Worm (Caenorhabditis elegans) whole organism, late embryonic: ENCODE data around the gene F22H10.11.
A peak's percentile ranks its signal among the peaks of the same experiment; 100 is the strongest.

Experiments
- C08G9.2 ChIP-seq: sonication (generic microtip); optimal IDR thresholded peaks from 2 replicates; lab custom pipeline; 2016; ENCODE audit warnings: mild to moderate bottlenecking, missing genetic modification characterization, moderate library complexity, missing compliant biosample characterization
- C38D4.7 ChIP-seq: fragments of 200-800 bp; sonication (Bioruptor generic); optimal IDR thresholded peaks from 2 replicates; lab custom pipeline; 2018; ENCODE audit warnings: mild to moderate bottlenecking, missing genetic modification characterization, moderate library complexity, missing compliant biosample characterization
- K02D7.2 ChIP-seq: sonication (generic microtip); optimal IDR thresholded peaks from 2 replicates; lab custom pipeline; 2017; ENCODE audit warnings: mild to moderate bottlenecking, missing genetic modification characterization, missing compliant biosample characterization
- K09A11.1 ChIP-seq: sonication (generic microtip); optimal IDR thresholded peaks from 2 replicates; lab custom pipeline; 2017; ENCODE audit warnings: antibody characterized with exemption, mild to moderate bottlenecking, missing genetic modification characterization, missing compliant biosample characterization; ENCODE audit not compliant: insufficient read depth
- T23F11.4 ChIP-seq: fragments of 200-800 bp; sonication (Bioruptor generic); optimal IDR thresholded peaks from 2 replicates; lab custom pipeline; 2018; ENCODE audit warnings: mild to moderate bottlenecking, missing genetic modification characterization, missing compliant biosample characterization
- ceh-14 ChIP-seq: sonication (generic microtip); optimal IDR thresholded peaks from 2 replicates; lab custom pipeline; 2016; ENCODE audit warnings: missing genotype, missing genetic modification characterization, missing compliant biosample characterization
- ceh-18 ChIP-seq: sonication (generic microtip); optimal IDR thresholded peaks from 2 replicates; lab custom pipeline; 2016; ENCODE audit warnings: missing genetic modification characterization, missing compliant biosample characterization
- ceh-2 ChIP-seq: sonication (generic microtip); optimal IDR thresholded peaks from 2 replicates; lab custom pipeline; 2016; ENCODE audit warnings: missing genotype, missing genetic modification characterization, missing compliant biosample characterization
- ceh-22 ChIP-seq: sonication (generic microtip); optimal IDR thresholded peaks from 2 replicates; lab custom pipeline; 2017; ENCODE audit warnings: missing biosample characterization, missing genetic modification characterization
- ceh-24 ChIP-seq: sonication (generic microtip); optimal IDR thresholded peaks from 2 replicates; lab custom pipeline; 2016; ENCODE audit warnings: mild to moderate bottlenecking, missing genetic modification characterization, missing compliant biosample characterization
- ceh-30 ChIP-seq: fragments of 150-350 bp; optimal IDR thresholded peaks from 2 replicates; lab custom pipeline; 2014; ENCODE audit warnings: missing biosample characterization, missing genetic modification characterization
- ceh-31 ChIP-seq: sonication (generic microtip); optimal IDR thresholded peaks from 2 replicates; lab custom pipeline; 2016; ENCODE audit warnings: missing genetic modification characterization, missing compliant biosample characterization
- ceh-34 ChIP-seq: sonication (generic microtip); optimal IDR thresholded peaks from 2 replicates; lab custom pipeline; 2016; ENCODE audit warnings: mild to moderate bottlenecking, missing genetic modification characterization, missing compliant biosample characterization
- ceh-45 ChIP-seq: fragments of 200-800 bp; sonication (Bioruptor generic); IDR thresholded peaks from 2 replicates; pipeline ENCODE4 v1.3.6; 2022; ENCODE audit warnings: missing genetic modification reagents, missing genetic modification characterization, missing compliant biosample characterization
- ceh-48 ChIP-seq: sonication (generic microtip); optimal IDR thresholded peaks from 2 replicates; lab custom pipeline; 2016; ENCODE audit warnings: missing genetic modification characterization, inconsistent platforms, missing compliant biosample characterization
- ceh-6 ChIP-seq: fragments of 200-800 bp; sonication (Bioruptor generic); optimal IDR thresholded peaks from 2 replicates; lab custom pipeline; 2018; ENCODE audit warnings: mild to moderate bottlenecking, missing genetic modification characterization, missing compliant biosample characterization
- ceh-9 ChIP-seq: sonication (generic microtip); optimal IDR thresholded peaks from 2 replicates; lab custom pipeline; 2016; ENCODE audit warnings: mild to moderate bottlenecking, missing genetic modification characterization, inconsistent platforms, missing compliant biosample characterization
- che-1 ChIP-seq: sonication (generic microtip); optimal IDR thresholded peaks from 2 replicates; lab custom pipeline; 2016; ENCODE audit warnings: mild to moderate bottlenecking, missing genetic modification characterization, missing compliant biosample characterization
- dmd-4 ChIP-seq: sonication (generic microtip); optimal IDR thresholded peaks from 2 replicates; lab custom pipeline; 2016; ENCODE audit warnings: borderline replicate concordance, missing genetic modification characterization, missing compliant biosample characterization
- dve-1 ChIP-seq: sonication (generic microtip); optimal IDR thresholded peaks from 2 replicates; lab custom pipeline; 2017; ENCODE audit warnings: antibody characterized with exemption, mild to moderate bottlenecking, missing genetic modification characterization, missing compliant biosample characterization
- elt-2 ChIP-seq: sonication (generic microtip); optimal IDR thresholded peaks from 2 replicates; lab custom pipeline; 2016; ENCODE audit warnings: missing genetic modification reagents, missing genetic modification characterization, missing compliant biosample characterization
- elt-4 ChIP-seq: sonication (generic microtip); optimal IDR thresholded peaks from 2 replicates; lab custom pipeline; 2016; ENCODE audit warnings: missing genetic modification characterization, missing compliant biosample characterization
- ets-4 ChIP-seq: sonication (generic microtip); optimal IDR thresholded peaks from 2 replicates; lab custom pipeline; 2016; ENCODE audit warnings: missing genetic modification characterization, missing compliant biosample characterization
- eyg-1 ChIP-seq: sonication (generic microtip); optimal IDR thresholded peaks from 2 replicates; lab custom pipeline; 2016; ENCODE audit warnings: missing genotype, missing genetic modification characterization, missing compliant biosample characterization
- fax-1 ChIP-seq: sonication (generic microtip); optimal IDR thresholded peaks from 2 replicates; lab custom pipeline; 2016; ENCODE audit warnings: missing genotype, missing genetic modification characterization, missing compliant biosample characterization
- fkh-10 ChIP-seq: fragments of 150-350 bp; optimal IDR thresholded peaks from 2 replicates; lab custom pipeline; 2014; ENCODE audit warnings: missing biosample characterization, missing genetic modification reagents, missing genetic modification characterization
- gmeb-2 ChIP-seq: sonication (generic microtip); optimal IDR thresholded peaks from 2 replicates; lab custom pipeline; 2016; ENCODE audit warnings: missing genetic modification characterization, inconsistent platforms, missing compliant biosample characterization
- hlh-15 ChIP-seq: sonication (generic microtip); optimal IDR thresholded peaks from 2 replicates; lab custom pipeline; 2016; ENCODE audit warnings: missing genetic modification characterization, missing compliant biosample characterization
- hlh-30 ChIP-seq: sonication (generic microtip); optimal IDR thresholded peaks from 2 replicates; lab custom pipeline; 2017; ENCODE audit warnings: antibody characterized with exemption, missing genetic modification characterization, missing compliant biosample characterization; ENCODE audit not compliant: insufficient read depth
- hlh-6 ChIP-seq: sonication (generic microtip); optimal IDR thresholded peaks from 2 replicates; lab custom pipeline; 2016; ENCODE audit warnings: missing genotype, missing genetic modification characterization, missing compliant biosample characterization
- lim-6 ChIP-seq: sonication (generic microtip); optimal IDR thresholded peaks from 2 replicates; lab custom pipeline; 2016; ENCODE audit warnings: missing genetic modification characterization, missing compliant biosample characterization
- lin-11 ChIP-seq: fragments of 200-800 bp; sonication (Bioruptor generic); optimal IDR thresholded peaks from 2 replicates; lab custom pipeline; 2018; ENCODE audit warnings: mild to moderate bottlenecking, missing genetic modification characterization, missing compliant biosample characterization
- madf-2 ChIP-seq: sonication (generic microtip); optimal IDR thresholded peaks from 2 replicates; lab custom pipeline; 2017; ENCODE audit warnings: missing genetic modification characterization, missing compliant biosample characterization
- nhr-232 ChIP-seq: sonication (generic microtip); optimal IDR thresholded peaks from 2 replicates; lab custom pipeline; 2016; ENCODE audit warnings: missing genetic modification characterization, missing compliant biosample characterization
- odd-2 ChIP-seq: sonication (generic microtip); optimal IDR thresholded peaks from 2 replicates; lab custom pipeline; 2017; ENCODE audit warnings: antibody characterized with exemption, mild to moderate bottlenecking, missing genetic modification characterization, missing compliant biosample characterization
- pag-3 ChIP-seq: sonication (generic microtip); optimal IDR thresholded peaks from 2 replicates; lab custom pipeline; 2016; ENCODE audit warnings: missing compliant biosample characterization, missing genetic modification characterization, borderline replicate concordance
- pat-9 ChIP-seq: fragments of 200-800 bp; sonication (Bioruptor generic); optimal IDR thresholded peaks from 2 replicates; lab custom pipeline; 2018; ENCODE audit warnings: mild to moderate bottlenecking, missing genetic modification characterization, moderate library complexity, missing compliant biosample characterization
- pax-1 ChIP-seq: fragments of 150-350 bp; optimal IDR thresholded peaks from 2 replicates; lab custom pipeline; 2014; ENCODE audit warnings: missing biosample characterization, missing genetic modification characterization
- pha-2 ChIP-seq: sonication (generic microtip); optimal IDR thresholded peaks from 2 replicates; lab custom pipeline; 2017; ENCODE audit warnings: mild to moderate bottlenecking, missing genetic modification characterization, missing compliant biosample characterization
- pqm-1 ChIP-seq: sonication (generic microtip); optimal IDR thresholded peaks from 2 replicates; lab custom pipeline; 2016; ENCODE audit warnings: missing genetic modification characterization, missing compliant biosample characterization
- pros-1 ChIP-seq: fragments of 150-350 bp; optimal IDR thresholded peaks from 2 replicates; lab custom pipeline; 2014; ENCODE audit warnings: missing biosample characterization, missing genetic modification reagents, missing genetic modification characterization
- ref-2 ChIP-seq: sonication (generic microtip); optimal IDR thresholded peaks from 2 replicates; lab custom pipeline; 2016; ENCODE audit warnings: missing genetic modification characterization, missing compliant biosample characterization
- rnt-1 ChIP-seq: sonication (generic microtip); optimal IDR thresholded peaks from 2 replicates; lab custom pipeline; 2016; ENCODE audit warnings: missing genetic modification characterization, missing compliant biosample characterization
- sdc-2 ChIP-seq: sonication (generic microtip); optimal IDR thresholded peaks from 2 replicates; lab custom pipeline; 2016; ENCODE audit warnings: missing genotype, missing genetic modification characterization, missing compliant biosample characterization
- sox-2 ChIP-seq: fragments of 200-800 bp; sonication (Bioruptor generic); IDR thresholded peaks from 2 replicates; pipeline ENCODE4 v1.3.6; 2022; ENCODE audit warnings: missing genetic modification reagents, missing genetic modification characterization, missing compliant biosample characterization
- sox-4 ChIP-seq: sonication (generic microtip); optimal IDR thresholded peaks from 2 replicates; lab custom pipeline; 2017; ENCODE audit warnings: mild to moderate bottlenecking, missing genetic modification characterization, inconsistent platforms, missing compliant biosample characterization
- syd-9 ChIP-seq: sonication (generic microtip); optimal IDR thresholded peaks from 2 replicates; lab custom pipeline; 2016; ENCODE audit warnings: mild to moderate bottlenecking, missing genetic modification characterization, moderate library complexity, missing compliant biosample characterization
- tbx-7 ChIP-seq: sonication (generic microtip); optimal IDR thresholded peaks from 2 replicates; lab custom pipeline; 2016; ENCODE audit warnings: missing genotype, missing genetic modification characterization, missing compliant biosample characterization
- unc-3 ChIP-seq, 2 experiments: fragments of 200-800 bp in 1 of 2; sonication (Bioruptor generic) in 1 of 2; sonication (generic microtip) in 1 of 2; conservative IDR thresholded peaks in 1 of 2; optimal IDR thresholded peaks in 1 of 2; 2 replicates each; pipeline versions ENCODE4 v1.3.6 to Lab custom; 2016 to 2022; ENCODE audit warnings: missing compliant biosample characterization in 2 of 2, missing genetic modification characterization in 2 of 2, missing genetic modification reagents in 1 of 2
- unc-86 ChIP-seq: sonication (generic microtip); optimal IDR thresholded peaks from 2 replicates; lab custom pipeline; 2016; ENCODE audit warnings: missing genetic modification characterization, missing compliant biosample characterization
- zip-5 ChIP-seq: sonication (generic microtip); optimal IDR thresholded peaks from 2 replicates; lab custom pipeline; 2016; ENCODE audit warnings: missing genetic modification characterization, missing compliant biosample characterization
- ztf-16 ChIP-seq: sonication (generic microtip); optimal IDR thresholded peaks from 2 replicates; lab custom pipeline; 2017; ENCODE audit warnings: missing genetic modification characterization, missing compliant biosample characterization

F22H10.11 gene

DNA sequence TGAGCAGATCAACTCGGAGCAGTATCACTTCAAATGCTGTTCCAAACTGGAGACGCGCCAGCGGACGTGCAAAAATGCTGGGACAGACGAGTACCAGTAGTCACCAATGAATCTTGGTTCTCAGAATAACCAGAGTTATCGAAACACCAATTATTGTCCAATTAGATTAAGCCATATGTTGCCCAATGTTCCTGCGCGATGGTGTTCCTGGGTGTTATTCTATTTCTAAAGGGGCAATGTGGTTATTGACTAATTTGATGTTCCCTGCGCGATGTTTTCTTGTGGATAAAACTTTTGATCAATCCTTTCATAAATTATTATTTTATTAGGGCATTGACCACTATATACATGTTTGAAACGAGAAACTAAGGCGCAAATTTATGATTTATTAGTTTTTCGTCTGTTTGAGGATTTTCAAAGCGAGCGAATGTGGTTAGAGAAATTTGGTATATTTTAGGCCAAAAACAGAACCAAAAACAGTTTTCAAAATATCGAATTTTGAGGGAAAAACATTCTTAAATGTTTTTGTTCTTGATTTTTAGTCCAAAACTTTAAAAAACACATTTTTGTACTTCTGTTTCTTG, 5.8 kb downstream of the F22H10.11 start:
- TF ChIP-seq ceh-45 (GFP tag; lab: Robert Waterston, UW) (no peak), eyg-1 (tag; lab: Kevin White, UChicago) (no peak), lim-6 (tag; lab: Kevin White, UChicago) (no peak), sox-2 (GFP tag; lab: Robert Waterston, UW) (peak; percentile 75), hlh-30 (tag; lab: Kevin White, UChicago) (peak; percentile 67), pros-1 (tag; lab: Kevin White, UChicago) (peak; percentile 71), madf-2 (tag; lab: Kevin White, UChicago) (peak; percentile 21), ceh-22 (tag; lab: Kevin White, UChicago) (peak; percentile 80), pqm-1 (peak; percentile 87), pax-1 (tag; lab: Kevin White, UChicago) (peak; percentile 84), ceh-2 (tag; lab: Kevin White, UChicago) (peak; percentile 60), pat-9 (tag; lab: Kevin White, UChicago) (no peak), tbx-7 (peak; percentile 28), ceh-9 (no peak), ref-2 (tag; lab: Kevin White, UChicago) (peak; percentile 86), nhr-232 (no peak), dve-1 (tag; lab: Kevin White, UChicago) (peak; percentile 95), hlh-15 (no peak), C08G9.2 (tag; lab: Kevin White, UChicago) (peak; percentile 28), ceh-14 (tag; lab: Kevin White, UChicago) (peak; percentile 84), hlh-6 (tag; lab: Kevin White, UChicago) (no peak), ets-4 (tag; lab: Kevin White, UChicago) (peak; percentile 50), K09A11.1 (tag; lab: Kevin White, UChicago) (peak; percentile 75), ceh-48 (peak; percentile 93), syd-9 (tag; lab: Kevin White, UChicago) (peak; percentile 88), ceh-30 (tag; lab: Kevin White, UChicago) (peak; percentile 96), T23F11.4 (GFP tag; lab: Kevin White, UChicago) (peak; percentile 32), sox-4 (no peak), ceh-34 (tag; lab: Kevin White, UChicago) (peak; percentile 78), elt-4 (tag; lab: Kevin White, UChicago) (no peak), zip-5 (peak; percentile 30), fax-1 (tag; lab: Kevin White, UChicago) (peak; percentile 23), C38D4.7 (GFP tag; lab: Kevin White, UChicago) (no peak), unc-86 (tag; lab: Kevin White, UChicago) (peak; percentile 76), gmeb-2 (tag; lab: Kevin White, UChicago) (no peak), pag-3 (no peak), unc-3 (GFP tag; conservative IDR thresholded peaks at IDR 0.05; lab: Robert Waterston, UW) (no peak), unc-3 (tag; optimal IDR thresholded peaks at IDR 0.05; lab: Kevin White, UChicago) (peak; percentile 63), K02D7.2 (tag; lab: Kevin White, UChicago) (no peak), ceh-6 (GFP tag; lab: Kevin White, UChicago) (peak; percentile 32), odd-2 (tag; lab: Kevin White, UChicago) (no peak), ceh-31 (tag; lab: Kevin White, UChicago) (peak; percentile 93), ztf-16 (tag; lab: Kevin White, UChicago) (peak; percentile 47), fkh-10 (peak; percentile 88), che-1 (no peak), ceh-18 (tag; lab: Kevin White, UChicago) (peak; percentile 96), rnt-1 (tag; lab: Kevin White, UChicago) (peak; percentile 95), sdc-2 (tag; lab: Kevin White, UChicago) (peak; percentile 99), lin-11 (no peak), elt-2 (tag; lab: Kevin White, UChicago) (peak; percentile 67), ceh-24 (tag; lab: Kevin White, UChicago) (no peak), pha-2 (tag; lab: Kevin White, UChicago) (no peak), dmd-4 (tag; lab: Kevin White, UChicago) (no peak)
